Fruit fly (Drosophila melanogaster): Measurements from ENCODE around the gene CG34287.

The CG34287 gene

DNA sequence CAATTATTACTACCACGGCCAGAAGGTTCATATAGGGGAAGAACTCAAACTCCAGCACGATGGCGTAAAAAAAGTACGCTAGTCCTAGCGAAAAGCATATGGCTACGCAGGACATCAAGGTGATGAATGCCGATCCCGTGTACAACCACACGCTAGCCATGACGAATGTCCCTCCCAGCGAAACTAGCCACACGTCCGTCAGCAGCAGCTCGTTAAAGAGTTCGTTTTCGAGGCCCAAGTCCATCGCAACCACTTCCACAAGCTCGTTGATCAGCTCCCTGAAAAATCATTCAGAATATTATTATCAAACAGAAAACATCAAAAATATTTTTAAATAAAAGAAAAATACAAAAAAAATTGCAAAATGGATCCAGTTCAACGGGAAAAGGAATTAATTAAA, at the start of gene CG34287:
Gene CG34287, plus strand, starts transcription at position 301 of the 400 bp plus-strand sequence.
- no peak for TF ChIP-seq CG17801 (GFP tag; optimal IDR thresholded peaks at IDR 0.05; ENCODE audit: partially characterized antibody)

DNA sequence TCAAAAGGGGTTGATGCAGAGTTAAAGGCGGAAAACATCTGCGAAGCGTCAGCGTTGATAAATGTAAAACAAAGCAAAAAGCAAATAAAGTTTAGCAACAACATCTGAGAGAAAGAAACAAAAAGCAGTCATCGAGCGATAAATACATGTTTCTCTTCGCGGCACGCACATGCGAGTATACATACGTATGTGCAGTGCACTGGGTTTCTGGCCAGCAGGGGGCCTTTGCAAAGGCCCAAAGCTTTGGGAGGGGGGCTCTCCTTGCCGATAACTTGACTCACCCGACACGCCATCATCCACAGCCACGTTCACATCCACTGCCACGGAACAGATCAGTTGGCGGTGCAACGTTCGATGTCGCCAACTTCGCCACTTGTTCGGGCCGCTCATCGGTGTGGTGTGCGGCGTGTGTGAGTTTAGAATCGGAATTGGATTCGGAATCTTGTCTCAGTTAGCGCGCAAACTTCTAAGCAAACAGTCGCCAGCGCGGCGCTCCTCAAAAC, 39.9 kb upstream of the CG34287 start, which contains the start of gene CG42675:
Gene CG42675, plus strand, starts transcription at position 453 of the 503 bp plus-strand sequence.
- TF ChIP-seq CG17801 (GFP tag; optimal IDR thresholded peaks at IDR 0.05; ENCODE audit: partially characterized antibody), result no peak

DNA sequence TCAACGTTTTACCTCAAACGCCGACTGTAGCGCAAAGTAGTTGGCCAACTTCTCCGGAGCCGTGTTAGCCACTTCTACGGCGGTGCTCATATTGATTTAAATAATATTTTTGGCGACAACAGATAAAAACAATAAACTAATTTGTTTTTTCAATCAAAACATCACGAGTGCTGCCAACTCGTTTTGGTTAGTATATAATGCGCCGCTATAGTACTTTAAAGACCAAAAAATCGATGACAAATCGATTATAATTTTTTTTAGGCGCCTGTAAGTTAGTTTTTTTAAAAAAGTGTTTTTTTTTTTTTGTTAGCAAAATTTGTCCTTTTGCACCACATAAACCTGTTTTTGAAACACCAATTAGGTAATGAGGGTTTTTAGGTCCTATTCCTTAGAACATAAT, 31.9 kb upstream of the CG34287 start, which contains the start of gene Hpr1:
Gene Hpr1, minus strand, starts transcription at position 198 of the 400 bp plus-strand sequence.
- TF ChIP-seq CG17801 (GFP tag; optimal IDR thresholded peaks at IDR 0.05; ENCODE audit: partially characterized antibody), result no peak

DNA sequence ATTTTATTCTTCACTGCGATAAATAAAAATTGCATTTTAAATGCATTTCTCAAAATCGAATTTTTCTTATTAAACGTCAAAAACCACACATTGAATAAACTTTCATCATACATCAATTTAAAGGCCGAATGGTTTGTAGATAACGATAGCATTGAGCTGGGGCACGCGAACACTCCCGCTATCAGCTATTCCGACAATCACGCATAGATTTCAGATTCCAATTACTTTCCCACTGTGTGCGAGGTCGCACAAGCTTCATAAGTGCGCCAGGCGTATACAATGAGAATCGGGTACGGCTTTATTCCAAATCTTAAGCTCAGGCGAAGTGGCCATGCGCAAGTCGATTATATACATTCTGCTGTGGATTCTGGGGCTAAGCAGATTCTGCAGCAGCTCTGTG, 31.4 kb upstream of the CG34287 start, which contains the start of gene CG46303:
Gene CG46303, plus strand, starts transcription at position 223 of the 400 bp plus-strand sequence.
- no peak for TF ChIP-seq CG17801 (GFP tag; optimal IDR thresholded peaks at IDR 0.05; ENCODE audit: partially characterized antibody)

DNA sequence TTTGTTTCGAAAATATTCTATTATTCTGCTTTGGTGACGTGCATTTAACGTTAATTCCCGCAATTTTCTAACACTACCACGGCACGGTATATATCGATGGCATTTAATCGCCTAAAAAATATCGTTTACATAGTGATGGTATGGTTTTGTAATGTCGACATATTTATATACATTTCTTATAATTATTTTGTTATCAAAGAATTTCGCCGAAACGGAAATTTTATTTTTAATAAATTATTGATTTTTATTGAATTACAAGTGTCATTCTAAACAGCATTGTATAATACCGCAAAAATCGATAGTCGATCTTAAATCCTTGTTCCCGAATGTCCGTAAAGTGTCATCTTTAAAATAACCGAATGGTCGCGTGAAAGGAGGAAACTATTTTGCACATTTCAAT, 28.7 kb upstream of the CG34287 start, which contains the start of the genes Sec20 and dgrn:
Gene Sec20, minus strand, starts transcription at position 77 of the 400 bp plus-strand sequence.
Gene dgrn, plus strand, starts transcription at position 160 of the 400 bp plus-strand sequence.
- peak; percentile 71 for TF ChIP-seq CG17801 (GFP tag; optimal IDR thresholded peaks at IDR 0.05; ENCODE audit: partially characterized antibody)

DNA sequence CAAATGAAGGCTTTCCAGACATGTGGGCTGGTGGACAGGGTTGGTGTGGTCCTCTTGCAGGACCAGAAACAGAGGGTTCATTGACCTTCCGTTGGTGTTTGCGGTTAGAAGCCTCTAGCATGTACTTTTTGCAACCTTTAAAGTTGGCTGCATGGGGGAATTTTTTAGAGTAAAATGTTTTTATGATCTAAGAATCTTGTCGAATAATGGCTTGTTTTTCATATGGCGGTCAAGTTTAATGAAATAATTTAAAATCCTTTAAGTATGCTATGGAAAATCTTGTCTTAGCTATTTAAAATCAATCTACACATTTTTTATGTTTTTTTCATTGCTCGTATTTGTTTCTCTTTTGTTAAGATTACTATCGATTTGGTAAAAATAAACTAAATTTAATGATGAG, 23.4 kb upstream of the CG34287 start, which contains the start of gene glob3:
Gene glob3, plus strand, starts transcription at position 301 of the 400 bp plus-strand sequence.
- no peak for TF ChIP-seq CG17801 (GFP tag; optimal IDR thresholded peaks at IDR 0.05; ENCODE audit: partially characterized antibody)

DNA sequence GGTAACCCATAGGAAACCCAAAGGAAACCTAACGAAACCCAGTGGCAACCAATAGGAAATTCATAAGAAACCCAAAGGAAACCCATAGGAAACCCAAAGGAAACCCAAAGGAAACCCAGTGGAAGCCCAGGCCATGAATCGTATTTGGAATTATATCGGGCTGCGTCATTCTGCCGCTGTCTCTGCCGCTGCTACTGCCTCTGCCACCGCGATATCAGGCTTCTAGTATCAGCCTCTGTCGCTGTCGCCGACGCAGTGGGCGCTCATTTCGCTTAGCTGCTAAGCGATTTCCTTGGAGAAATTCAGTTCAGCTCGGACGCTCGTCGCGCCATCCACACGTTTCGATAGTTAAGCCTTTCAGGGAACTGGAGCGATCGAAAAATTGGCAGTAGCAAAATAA, 21.8 kb upstream of the CG34287 start, which contains the start of gene CG1208:
Gene CG1208, plus strand, starts transcription at position 301 of the 400 bp plus-strand sequence.
- no peak for TF ChIP-seq CG17801 (GFP tag; optimal IDR thresholded peaks at IDR 0.05; ENCODE audit: partially characterized antibody)

DNA sequence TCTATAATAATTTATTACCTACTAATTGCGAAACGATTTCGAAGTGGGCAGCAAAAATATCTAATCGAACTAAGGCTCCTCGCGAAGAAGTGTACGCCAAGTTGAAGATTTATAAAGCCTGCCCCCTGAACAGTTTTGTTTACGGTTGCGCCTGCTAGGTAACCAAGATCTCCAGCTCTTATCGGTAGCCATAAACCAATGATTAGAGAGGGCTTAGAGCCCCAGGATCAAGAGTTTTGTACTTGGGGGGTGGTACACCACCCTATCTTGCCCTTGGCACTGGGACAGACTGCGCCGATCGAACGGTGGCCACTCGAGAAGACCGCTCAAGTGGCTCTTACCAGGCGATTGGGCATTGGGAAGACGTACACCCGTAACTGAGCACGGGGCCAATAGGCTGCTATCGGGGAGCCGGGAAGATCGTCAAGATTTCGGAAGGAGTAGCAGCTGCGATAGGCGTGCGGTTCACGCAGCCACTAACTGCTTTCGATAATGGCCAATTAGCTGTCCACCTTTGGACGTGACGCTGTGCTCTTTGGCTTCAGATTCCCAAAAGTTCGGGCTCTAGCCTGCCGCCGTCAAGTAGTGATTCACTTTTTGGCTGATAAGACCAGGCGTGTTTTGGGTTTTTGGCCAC, 20.7 kb upstream of the CG34287 start:
- no peak for TF ChIP-seq CG17801 (GFP tag; optimal IDR thresholded peaks at IDR 0.05; ENCODE audit: partially characterized antibody)

DNA sequence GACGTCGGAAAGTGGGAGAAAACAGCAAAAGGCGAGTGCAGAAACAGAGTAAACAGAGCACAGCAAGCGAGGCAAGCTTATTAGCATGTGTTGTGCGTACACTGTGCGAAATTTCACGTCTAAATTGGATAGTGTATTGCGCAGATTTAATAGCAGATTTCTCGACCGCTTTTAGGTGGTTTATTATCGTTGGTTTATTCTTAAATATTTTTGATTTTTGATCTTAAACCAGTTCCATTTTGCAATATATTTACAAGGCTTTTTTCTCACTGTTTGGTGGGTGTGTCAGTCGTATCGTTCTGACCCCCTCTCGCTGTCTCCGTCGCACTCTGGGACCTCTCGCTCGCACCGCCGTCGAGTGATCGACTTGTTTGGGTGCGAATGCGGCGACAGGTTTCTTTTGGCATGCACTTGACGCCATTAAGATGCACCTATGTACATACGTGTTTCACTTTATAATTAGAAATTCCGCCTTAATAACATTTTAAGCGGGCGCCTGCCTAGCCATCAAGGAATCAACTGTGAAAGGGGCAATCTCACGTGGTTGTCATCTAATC, 19.1 kb upstream of the CG34287 start:
- TF ChIP-seq CG17801 (GFP tag; optimal IDR thresholded peaks at IDR 0.05; ENCODE audit: partially characterized antibody), result no peak

DNA sequence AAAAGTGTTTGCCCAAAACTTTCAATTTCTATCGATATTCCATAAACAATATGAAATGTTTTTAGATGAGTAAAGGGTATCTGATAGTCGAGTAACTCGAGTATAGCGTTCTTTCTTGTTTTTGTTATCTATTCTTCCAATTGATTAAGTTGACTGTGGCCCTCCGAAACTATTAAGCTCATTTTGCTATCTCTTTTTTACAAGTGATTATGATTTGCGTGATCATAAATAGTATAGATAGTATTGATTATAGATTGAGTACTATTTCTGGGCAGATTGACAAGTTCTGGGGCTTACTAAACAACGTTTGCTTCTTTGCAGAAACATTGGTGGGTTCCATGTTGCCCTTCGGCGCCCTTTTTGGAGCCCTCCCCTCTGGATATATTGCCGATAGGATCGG, 16.6 kb upstream of the CG34287 start:
- no peak for TF ChIP-seq CG17801 (GFP tag; optimal IDR thresholded peaks at IDR 0.05; ENCODE audit: partially characterized antibody)

DNA sequence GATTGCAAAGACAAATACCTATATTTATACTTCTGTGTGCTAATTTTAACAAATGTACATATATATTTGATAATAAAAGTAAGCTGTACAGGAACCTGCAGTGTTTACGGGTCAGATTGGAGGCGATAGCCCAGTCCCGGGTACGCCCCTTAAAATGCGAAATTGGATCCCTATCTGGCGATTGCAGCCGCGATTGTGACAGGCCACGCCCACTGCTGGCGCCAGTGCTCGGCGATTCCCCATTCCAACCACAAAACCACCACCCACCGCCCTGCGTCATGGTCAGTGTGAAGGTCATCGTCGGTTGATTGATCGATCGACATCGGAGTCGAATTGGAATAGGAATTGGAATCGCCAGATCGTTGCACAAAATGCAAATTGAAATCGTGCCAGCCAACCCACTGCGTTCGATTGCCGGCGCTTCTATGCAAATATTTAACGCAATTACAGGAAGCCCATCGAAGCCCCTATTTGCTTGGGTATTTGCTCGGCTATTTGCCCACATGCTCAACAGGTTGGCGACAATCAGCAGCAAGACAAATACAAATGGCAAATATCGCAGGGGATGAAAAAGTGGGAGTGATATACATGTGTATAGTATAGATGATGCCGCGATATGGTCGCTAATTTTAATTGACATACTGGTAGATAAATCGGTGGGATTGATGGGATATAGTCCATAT, 14.3 kb upstream of the CG34287 start:
- TF ChIP-seq CG17801 (GFP tag; optimal IDR thresholded peaks at IDR 0.05; ENCODE audit: partially characterized antibody), result no peak

DNA sequence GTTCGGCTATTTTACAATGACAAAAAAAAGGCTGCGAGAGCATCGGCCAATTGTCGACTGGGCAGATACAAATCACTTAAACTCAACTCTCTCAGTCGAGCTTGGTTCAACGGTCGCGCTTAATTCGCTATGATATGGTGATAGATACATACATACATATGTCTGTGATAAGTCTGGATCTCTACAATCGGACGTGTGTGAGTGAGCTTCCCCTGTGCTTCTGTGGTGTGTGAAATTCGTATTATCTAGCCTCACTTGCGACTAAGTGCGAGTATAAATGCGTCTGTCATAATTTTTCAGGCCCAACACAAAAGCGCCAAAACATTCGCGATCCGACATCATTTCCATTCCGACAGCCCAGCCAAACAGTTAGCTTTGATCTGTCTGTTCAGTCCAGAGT, 12.3 kb upstream of the CG34287 start, which contains the start of gene CG1213:
Gene CG1213, plus strand, starts transcription at position 301 of the 400 bp plus-strand sequence.
- no peak for TF ChIP-seq CG17801 (GFP tag; optimal IDR thresholded peaks at IDR 0.05; ENCODE audit: partially characterized antibody)

DNA sequence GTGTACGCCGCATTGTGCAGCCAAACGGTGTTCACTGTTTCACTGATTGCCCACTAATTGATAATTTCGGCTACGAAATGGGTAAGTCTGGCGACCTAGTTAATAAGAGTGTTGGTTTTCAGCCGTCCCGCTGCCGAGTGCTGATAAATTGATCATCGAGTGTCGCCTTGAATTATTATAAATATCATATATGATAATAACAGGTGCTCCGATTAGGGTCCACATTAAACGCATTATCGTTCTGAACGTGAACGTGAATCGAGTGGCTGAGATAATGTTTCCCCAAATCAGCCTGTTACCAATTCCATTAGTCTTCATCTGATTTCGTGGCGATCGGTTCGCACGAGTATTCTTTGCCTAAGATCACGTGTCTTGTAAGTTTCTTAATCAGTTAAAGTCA, 11.8 kb upstream of the CG34287 start:
- no peak for TF ChIP-seq CG17801 (GFP tag; optimal IDR thresholded peaks at IDR 0.05; ENCODE audit: partially characterized antibody)

DNA sequence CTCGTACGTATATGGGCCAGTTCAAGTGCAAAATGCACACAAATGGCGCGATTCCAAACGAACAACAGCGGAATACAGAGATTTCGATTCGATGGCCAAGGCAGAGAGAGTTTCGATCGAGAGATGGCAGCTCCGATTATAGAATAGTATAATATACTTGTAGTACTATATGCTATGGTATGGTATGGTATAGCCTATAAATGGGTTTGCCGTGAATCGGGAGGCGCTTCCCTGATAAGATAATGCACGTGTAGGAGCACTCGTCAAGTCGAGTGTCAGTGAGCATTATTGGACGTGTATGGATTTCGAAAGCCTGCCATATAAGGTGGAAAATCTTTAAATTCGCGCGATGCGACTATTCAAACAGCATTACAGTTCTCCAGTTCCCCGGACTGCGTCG, 9.6 kb upstream of the CG34287 start:
- TF ChIP-seq CG17801 (GFP tag; optimal IDR thresholded peaks at IDR 0.05; ENCODE audit: partially characterized antibody), result no peak

DNA sequence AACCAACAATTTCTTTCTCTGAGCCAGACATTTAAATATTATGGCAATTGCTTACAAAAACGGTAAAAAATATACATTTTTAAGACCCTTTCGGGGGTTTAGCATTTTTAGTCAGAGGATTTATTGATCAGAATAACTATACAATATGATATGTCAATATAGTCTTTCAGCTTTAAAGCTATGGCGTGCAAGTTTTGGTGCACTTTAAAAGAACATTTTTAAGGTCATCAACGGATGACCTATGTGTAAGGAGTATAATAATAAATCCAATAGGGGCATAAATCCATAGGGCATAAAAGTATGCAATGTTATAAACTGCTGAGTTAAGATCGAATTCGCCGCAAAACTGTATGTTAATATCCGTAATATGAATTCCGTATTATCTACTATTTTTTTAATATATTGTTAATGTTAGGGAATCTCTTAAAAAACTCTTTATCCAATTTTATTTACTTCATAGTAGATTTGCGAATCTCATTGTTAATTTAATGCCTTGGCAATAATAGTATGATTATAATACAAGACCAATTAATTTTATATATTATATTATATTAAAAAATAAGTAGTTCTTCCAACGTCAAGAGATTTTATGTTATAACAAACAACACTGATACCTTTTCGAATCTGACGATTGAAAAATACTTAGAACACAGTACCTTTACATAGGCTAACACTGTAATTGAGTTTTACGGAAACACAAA, 6.4 kb upstream of the CG34287 start, which contains the start of gene CG14676:
Gene CG14676, plus strand, starts transcription at position 651 of the 701 bp plus-strand sequence.
- no peak for TF ChIP-seq CG17801 (GFP tag; optimal IDR thresholded peaks at IDR 0.05; ENCODE audit: partially characterized antibody)

All from ovary, adult (tissue).